Worm (Caenorhabditis elegans) whole organism, L2 larva: Measurements from ENCODE around the gene sra-11.
A peak's percentile ranks its signal among the peaks of the same experiment; 100 is the strongest.

ENCODE experiments used
- C34F6.9 ChIP-seq: fragments of 150-350 bp; optimal IDR thresholded peaks from 2 replicates; lab custom pipeline; 2014; ENCODE audit warnings: missing biosample characterization, missing genetic modification characterization
- F13H6.1 ChIP-seq: sonication (generic microtip); optimal IDR thresholded peaks from 2 replicates; lab custom pipeline; 2016; ENCODE audit warnings: missing genetic modification characterization, missing compliant biosample characterization
- R02D3.7 ChIP-seq: fragments of 150-350 bp; optimal IDR thresholded peaks from 2 replicates; lab custom pipeline; 2014; ENCODE audit warnings: missing biosample characterization, missing genetic modification characterization
- Y55F3AM.14 ChIP-seq: fragments of 200-800 bp; sonication (Bioruptor generic); optimal IDR thresholded peaks from 2 replicates; lab custom pipeline; 2018; ENCODE audit warnings: mild to moderate bottlenecking, missing genetic modification characterization, missing compliant biosample characterization
- ZK546.5 ChIP-seq: sonication (generic microtip); optimal IDR thresholded peaks from 2 replicates; lab custom pipeline; 2017; ENCODE audit warnings: missing biosample characterization, missing genetic modification characterization
- alr-1 ChIP-seq: fragments of 150-350 bp; optimal IDR thresholded peaks from 2 replicates; lab custom pipeline; 2014; ENCODE audit warnings: missing biosample characterization, missing genetic modification characterization
- ama-1 ChIP-seq: fragments of 150-350 bp; optimal IDR thresholded peaks from 2 replicates; lab custom pipeline; 2018; ENCODE audit warnings: inconsistent platforms
- blmp-1 ChIP-seq: sonication (generic microtip); optimal IDR thresholded peaks from 2 replicates; lab custom pipeline; 2017; ENCODE audit warnings: missing genetic modification characterization, mild to moderate bottlenecking, missing compliant biosample characterization, antibody characterized with exemption, moderate library complexity; ENCODE audit not compliant: insufficient read depth
- ceh-16 ChIP-seq: fragments of 150-350 bp; optimal IDR thresholded peaks from 2 replicates; lab custom pipeline; 2014; ENCODE audit warnings: missing biosample characterization, missing genetic modification characterization
- ceh-82 ChIP-seq: fragments of 150-350 bp; optimal IDR thresholded peaks from 2 replicates; lab custom pipeline; 2014; ENCODE audit warnings: missing biosample characterization, missing genetic modification characterization
- crh-2 ChIP-seq: sonication (generic microtip); optimal IDR thresholded peaks from 2 replicates; lab custom pipeline; 2017; ENCODE audit warnings: missing biosample characterization, missing genetic modification characterization
- dmd-4 ChIP-seq: sonication (generic microtip); optimal IDR thresholded peaks from 2 replicates; lab custom pipeline; 2017; ENCODE audit warnings: missing biosample characterization, missing genetic modification characterization
- egl-27 ChIP-seq: sonication (generic microtip); optimal IDR thresholded peaks from 3 replicates; lab custom pipeline; 2017; ENCODE audit warnings: missing biosample characterization, missing genetic modification reagents, missing genetic modification characterization
- fos-1 ChIP-seq: fragments of 150-350 bp; optimal IDR thresholded peaks from 2 replicates; lab custom pipeline; 2014; ENCODE audit warnings: missing biosample characterization, missing genetic modification characterization
- gmeb-1 ChIP-seq: fragments of 150-350 bp; optimal IDR thresholded peaks from 2 replicates; lab custom pipeline; 2014; ENCODE audit warnings: missing biosample characterization, missing genetic modification characterization
- lin-11 ChIP-seq: fragments of 150-350 bp; sonication (generic microtip); optimal IDR thresholded peaks from 2 replicates; lab custom pipeline; 2014; ENCODE audit warnings: missing biosample characterization, missing genetic modification characterization, inconsistent platforms, mixed read lengths
- lin-13 ChIP-seq: fragments of 150-350 bp; optimal IDR thresholded peaks from 2 replicates; lab custom pipeline; 2014; ENCODE audit warnings: missing biosample characterization, missing genetic modification reagents, missing genetic modification characterization
- lsy-2 ChIP-seq, 2 experiments: fragments of 150-350 bp in 1 of 2; sonication (generic microtip) in 1 of 2; optimal IDR thresholded peaks; 2 replicates each; lab custom pipeline; 2014 to 2017; ENCODE audit warnings: missing biosample characterization in 2 of 2, missing genetic modification characterization in 2 of 2
- mab-5 ChIP-seq: fragments of 150-350 bp; optimal IDR thresholded peaks from 2 replicates; lab custom pipeline; 2014; ENCODE audit warnings: missing biosample characterization, missing genetic modification characterization
- mbf-1 ChIP-seq: sonication (generic microtip); optimal IDR thresholded peaks from 2 replicates; lab custom pipeline; 2017; ENCODE audit warnings: missing biosample characterization, missing genetic modification characterization
- mdl-1 ChIP-seq, 2 experiments: fragments of 150-350 bp in 1 of 2; sonication (generic microtip) in 1 of 2; optimal IDR thresholded peaks; 2 replicates each; lab custom pipeline; 2017; ENCODE audit warnings: missing biosample characterization in 2 of 2, missing genetic modification characterization in 2 of 2
- nhr-10 ChIP-seq: sonication (generic microtip); optimal IDR thresholded peaks from 2 replicates; lab custom pipeline; 2017; ENCODE audit warnings: missing biosample characterization, missing genetic modification characterization
- nhr-129 ChIP-seq: fragments of 150-350 bp; optimal IDR thresholded peaks from 2 replicates; lab custom pipeline; 2014; ENCODE audit warnings: missing biosample characterization, missing genetic modification characterization
- nhr-21 ChIP-seq: fragments of 150-350 bp; optimal IDR thresholded peaks from 2 replicates; lab custom pipeline; 2014; ENCODE audit warnings: missing biosample characterization, missing genetic modification characterization
- nhr-237 ChIP-seq: fragments of 150-350 bp; optimal IDR thresholded peaks from 2 replicates; lab custom pipeline; 2014; ENCODE audit warnings: missing biosample characterization, missing genetic modification characterization
- nhr-25 ChIP-seq: fragments of 150-350 bp; sonication (generic microtip); optimal IDR thresholded peaks from 3 replicates; lab custom pipeline; 2014; ENCODE audit warnings: missing biosample characterization, missing genetic modification characterization
- nhr-77 ChIP-seq: fragments of 150-350 bp; optimal IDR thresholded peaks from 2 replicates; lab custom pipeline; 2014; ENCODE audit warnings: missing biosample characterization, missing genetic modification characterization
- peb-1 ChIP-seq: fragments of 150-350 bp; optimal IDR thresholded peaks from 2 replicates; lab custom pipeline; 2014; ENCODE audit warnings: missing biosample characterization, missing genetic modification characterization
- skn-1 ChIP-seq: sonication (generic microtip); optimal IDR thresholded peaks from 2 replicates; lab custom pipeline; 2017; ENCODE audit warnings: missing biosample characterization, missing genetic modification characterization
- sma-3 ChIP-seq: sonication (generic microtip); optimal IDR thresholded peaks from 2 replicates; lab custom pipeline; 2016; ENCODE audit warnings: missing genetic modification reagents, missing genetic modification characterization, missing compliant biosample characterization
- sma-9 ChIP-seq, 2 experiments: fragments of 150-350 bp in 1 of 2; sonication (generic microtip) in 1 of 2; optimal IDR thresholded peaks; 2 replicates each; lab custom pipeline; 2014 to 2016; ENCODE audit warnings: missing genetic modification characterization in 2 of 2, mild to moderate bottlenecking in 1 of 2, missing biosample characterization in 1 of 2, missing compliant biosample characterization in 1 of 2, missing genetic modification reagents in 1 of 2, moderate library complexity in 1 of 2
- snpc-4 ChIP-seq: fragments of 150-350 bp; optimal IDR thresholded peaks from 2 replicates; lab custom pipeline; 2014; ENCODE audit warnings: missing biosample characterization, missing genetic modification characterization
- unc-55 ChIP-seq: fragments of 150-350 bp; sonication (generic microtip); optimal IDR thresholded peaks from 3 replicates; lab custom pipeline; 2014; ENCODE audit warnings: missing biosample characterization, missing genetic modification reagents, missing genetic modification characterization
- unc-62 ChIP-seq: fragments of 150-350 bp; optimal IDR thresholded peaks from 2 replicates; lab custom pipeline; 2014; ENCODE audit warnings: missing biosample characterization, missing genetic modification reagents, missing genetic modification characterization
- zag-1 ChIP-seq: fragments of 150-350 bp; optimal IDR thresholded peaks from 2 replicates; lab custom pipeline; 2014; ENCODE audit warnings: missing biosample characterization, missing genetic modification characterization
- ztf-1 ChIP-seq: fragments of 200-800 bp; sonication (Bioruptor generic); conservative IDR thresholded peaks from 2 replicates; pipeline ENCODE4 v1.3.6; 2022; ENCODE audit warnings: missing genetic modification characterization, missing compliant biosample characterization
- ztf-11 ChIP-seq: sonication (generic microtip); optimal IDR thresholded peaks from 2 replicates; lab custom pipeline; 2017; ENCODE audit warnings: missing biosample characterization, missing genetic modification characterization
- ztf-4 ChIP-seq: fragments of 150-350 bp; optimal IDR thresholded peaks from 2 replicates; lab custom pipeline; 2014; ENCODE audit warnings: missing biosample characterization, missing genetic modification characterization

The sra-11 gene

DNA sequence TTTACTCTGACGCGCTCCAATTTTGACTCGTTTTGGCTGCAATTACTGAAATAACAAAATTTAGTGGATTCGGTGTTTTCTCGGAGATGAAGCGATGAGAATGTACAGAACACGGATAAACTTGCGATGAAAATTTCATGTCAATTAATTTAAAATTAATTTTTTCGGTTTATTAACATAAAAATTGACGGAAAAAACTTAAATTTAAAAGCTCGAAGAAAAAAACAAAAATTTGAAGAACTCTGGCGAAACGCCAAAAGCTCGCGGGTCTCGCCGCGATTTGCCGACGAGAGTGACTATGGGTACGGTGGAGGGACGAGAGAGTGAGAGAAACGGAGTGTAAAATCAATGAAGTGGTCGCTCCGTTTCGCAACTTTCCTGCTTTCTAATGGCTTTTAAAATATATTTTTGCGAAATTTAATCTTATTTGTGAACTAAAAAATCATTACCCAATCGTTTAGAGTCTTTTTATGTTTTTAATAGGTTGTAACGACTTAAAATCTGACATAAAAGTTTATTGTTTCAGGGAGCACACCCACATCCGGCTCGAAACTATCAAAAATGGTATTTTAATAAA lies 41.4 kb downstream of the sra-11 start, which contains the start of the genes gmps-1 and cap-2 (continued):
- TF ChIP-seq blmp-1 (tag; lab: Kevin White, UChicago) (peak; percentile 51), Y55F3AM.14 (GFP tag; lab: Kevin White, UChicago) (peak; percentile 71), unc-62 (GFP tag; lab: Kevin White, UChicago) (peak; percentile 87), lsy-2 (tag; optimal IDR thresholded peaks at IDR 0.05; lab: Kevin White, UChicago) (peak; percentile 100)

DNA sequence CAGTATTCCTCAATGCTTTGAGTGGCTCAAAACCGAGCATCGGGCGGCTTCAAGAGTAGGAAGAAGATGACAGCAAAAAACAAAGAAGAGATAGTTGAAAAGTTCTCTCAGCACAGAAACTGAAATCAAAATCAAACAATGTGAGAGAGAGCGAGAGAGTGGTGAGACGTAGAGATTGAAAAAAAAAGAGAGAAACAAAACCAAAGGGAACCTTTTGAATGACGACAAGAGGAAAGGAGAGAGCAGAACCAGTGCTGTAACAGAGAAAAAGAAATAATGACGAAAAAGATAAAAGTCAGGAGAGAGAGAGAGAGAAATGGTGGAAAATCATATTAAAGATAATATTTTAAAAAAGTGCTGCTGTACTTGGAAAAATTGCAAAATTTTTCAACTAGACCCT lies 42.9 kb downstream of the sra-11 start:
- TF ChIP-seq lin-11 (tag; lab: Kevin White, UChicago) (no peak), fos-1 (tag; lab: Kevin White, UChicago) (peak; percentile 54), ama-1 (lab: Kevin White, UChicago) (no peak), ztf-1 (GFP tag; lab: Robert Waterston, UW) (no peak), nhr-129 (tag; lab: Kevin White, UChicago) (peak; percentile 42), C34F6.9 (tag; lab: Kevin White, UChicago) (peak; percentile 42), dmd-4 (no peak), snpc-4 (tag; lab: Kevin White, UChicago) (no peak), F13H6.1 (tag; lab: Kevin White, UChicago) (peak; percentile 59), crh-2 (tag; lab: Kevin White, UChicago) (peak; percentile 69), ztf-4 (no peak), R02D3.7 (tag; lab: Kevin White, UChicago) (no peak), skn-1 (no peak), ZK546.5 (tag; lab: Kevin White, UChicago) (no peak), lsy-2 (tag; optimal IDR thresholded peaks at IDR 0.05; lab: Kevin White, UChicago) (peak in 1 of 2 experiments; percentile 73), gmeb-1 (peak; percentile 30), ztf-11 (tag; lab: Kevin White, UChicago) (no peak), mab-5 (no peak), nhr-25 (tag; lab: Kevin White, UChicago) (no peak), nhr-21 (tag; lab: Kevin White, UChicago) (no peak), ceh-16 (no peak), mbf-1 (tag; lab: Kevin White, UChicago) (no peak), ceh-82 (tag; lab: Kevin White, UChicago) (no peak), nhr-10 (tag; lab: Kevin White, UChicago) (no peak), nhr-237 (no peak), lin-13 (no peak), sma-9 (GFP tag; optimal IDR thresholded peaks at IDR 0.05; lab: Kevin White, UChicago) (peak; percentile 29), sma-9 (tag; optimal IDR thresholded peaks at IDR 0.05; lab: Kevin White, UChicago) (no peak), unc-55 (peak; percentile 30), sma-3 (no peak), peb-1 (tag; lab: Kevin White, UChicago) (no peak), mdl-1 (tag; optimal IDR thresholded peaks at IDR 0.05; lab: Kevin White, UChicago) (no peak), nhr-77 (tag; lab: Kevin White, UChicago) (no peak), egl-27 (tag; lab: Kevin White, UChicago) (no peak)

DNA sequence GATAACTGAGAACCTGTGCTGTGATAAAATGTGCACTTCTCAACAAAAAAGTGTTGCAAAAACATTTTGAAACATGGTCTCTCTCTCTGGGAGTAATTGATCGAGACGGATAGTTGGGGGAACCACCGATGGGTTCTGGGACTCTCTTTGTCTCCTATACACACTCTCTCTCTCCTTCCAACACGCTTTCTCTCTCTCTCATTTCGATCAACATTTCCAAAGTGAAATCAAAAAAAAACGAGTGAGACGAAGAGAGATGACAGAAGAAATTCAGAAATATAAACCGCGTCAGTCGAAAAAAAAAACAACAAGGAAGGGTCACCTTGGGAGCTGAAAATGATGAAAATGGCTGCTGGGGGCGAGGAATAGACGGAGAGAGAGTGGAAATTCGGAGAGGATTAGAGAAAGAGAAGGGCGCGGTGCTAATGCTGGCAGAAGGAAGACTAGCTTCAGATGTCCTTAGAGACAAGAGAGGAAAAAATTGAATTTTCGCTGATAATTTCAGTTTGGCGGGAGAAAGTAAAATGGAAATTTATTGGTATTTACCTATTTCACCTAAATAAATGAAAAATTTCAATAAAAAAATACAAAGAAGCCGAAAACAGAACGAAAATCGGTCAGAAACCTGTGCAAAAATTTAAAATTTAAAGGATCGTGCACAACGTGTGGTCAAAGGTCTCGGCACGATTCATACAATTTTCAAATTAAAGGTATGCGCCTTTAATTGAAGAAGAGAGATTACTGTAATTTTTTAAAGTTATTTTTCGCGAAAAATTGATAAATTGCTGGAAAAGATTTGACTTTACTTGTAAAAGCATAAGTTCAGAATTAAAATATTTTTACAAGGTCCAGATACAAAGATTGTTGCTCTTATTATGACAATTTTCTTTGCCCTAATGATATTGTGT lies 47.1 kb downstream of the sra-11 start:
- TF ChIP-seq alr-1 (tag; lab: Kevin White, UChicago) (no peak), unc-55 (peak; percentile 4), C34F6.9 (tag; lab: Kevin White, UChicago) (peak; percentile 6), blmp-1 (tag; lab: Kevin White, UChicago) (peak; percentile 76), nhr-25 (tag; lab: Kevin White, UChicago) (peak; percentile 12), zag-1 (tag; lab: Kevin White, UChicago) (no peak), nhr-129 (tag; lab: Kevin White, UChicago) (peak; percentile 67), nhr-10 (tag; lab: Kevin White, UChicago) (no peak)
